Fruit fly (Drosophila melanogaster): ENCODE data around the gene RpS21.

The RpS21 gene

dm6 chr2L:2830341-2830800, 25.5 kb upstream of the RpS21 start (continued):
- TF ChIP-seq Meics (GFP tag; optimal IDR thresholded peaks at IDR 0.05) = peak; percentile 92
- peak; percentile 66 for TF ChIP-seq Rfx (GFP tag; IDR thresholded peaks at IDR 0.05)
- no peak for TF ChIP-seq pita (GFP tag; optimal IDR thresholded peaks at IDR 0.05)
- peak; percentile 47 for TF ChIP-seq CG33213 (GFP tag; optimal IDR thresholded peaks at IDR 0.05)
- TF ChIP-seq dysf (GFP tag; IDR thresholded peaks at IDR 0.05) = peak; percentile 85
- peak; percentile 83 for TF ChIP-seq lmd (GFP tag; IDR thresholded peaks at IDR 0.05)
- no peak for TF ChIP-seq CG2129 (GFP tag; IDR thresholded peaks at IDR 0.05; ENCODE audit: partially characterized antibody)
- TF ChIP-seq CG4328 (GFP tag; optimal IDR thresholded peaks at IDR 0.05) = peak; percentile 87
- no peak for TF ChIP-seq Dfd (GFP tag; optimal IDR thresholded peaks at IDR 0.05)
- peak; percentile 57; the same call in 1 of the 2 replicates for TF ChIP-seq CG14667 (GFP tag; IDR thresholded peaks at IDR 0.05)
- peak; percentile 53 for TF ChIP-seq CG18011 (GFP tag; optimal IDR thresholded peaks at IDR 0.05)
- TF ChIP-seq pzg (GFP tag; optimal IDR thresholded peaks at IDR 0.05) = no peak
- no peak for TF ChIP-seq Doc3 (GFP tag; IDR thresholded peaks at IDR 0.05; ENCODE audit: partially characterized antibody)
- TF ChIP-seq Lhr (GFP tag; optimal IDR thresholded peaks at IDR 0.05) = peak; percentile 69
- TF ChIP-seq eyg (GFP tag; optimal IDR thresholded peaks at IDR 0.05) = no peak
- peak; percentile 92 for TF ChIP-seq CG13775 (GFP tag; optimal IDR thresholded peaks at IDR 0.05)
- TF ChIP-seq B-H2 (GFP tag; optimal IDR thresholded peaks at IDR 0.05) = no peak
- TF ChIP-seq tx (GFP tag; optimal IDR thresholded peaks at IDR 0.05) = peak; percentile 17
- TF ChIP-seq Sry-β (GFP tag; optimal IDR thresholded peaks at IDR 0.05) = peak; percentile 46
- peak in 1 of 2 experiments; percentile 93 for TF ChIP-seq Eip74EF (GFP tag; optimal IDR thresholded peaks at IDR 0.05)
- TF ChIP-seq CG17359 (tag; optimal IDR thresholded peaks at IDR 0.05) = peak; percentile 80
- peak; percentile 68 for TF ChIP-seq sisA (GFP tag; IDR thresholded peaks at IDR 0.05)
- peak; percentile 86 for TF ChIP-seq croc (GFP tag; conservative IDR thresholded peaks at IDR 0.05)
- peak; percentile 92 for TF ChIP-seq CG12391 (tag; optimal IDR thresholded peaks at IDR 0.05)
- no peak for TF ChIP-seq CG16779 (GFP tag; IDR thresholded peaks at IDR 0.05)
- TF ChIP-seq sr (GFP tag; IDR thresholded peaks at IDR 0.05) = no peak
- TF ChIP-seq CG2678 (tag; optimal IDR thresholded peaks at IDR 0.05) = peak; percentile 95
- peak; percentile 94 for TF ChIP-seq CG14710 (tag; optimal IDR thresholded peaks at IDR 0.05)
- TF ChIP-seq MBD-R2 (GFP tag; IDR thresholded peaks at IDR 0.05) = no peak; the same call in 1 of the 2 replicates
- peak; percentile 66 for TF ChIP-seq Bteb2 (GFP tag; optimal IDR thresholded peaks at IDR 0.05)
- peak; percentile 73 for TF ChIP-seq esg (GFP tag; conservative IDR thresholded peaks at IDR 0.05)
- TF ChIP-seq CG1024 (GFP tag; IDR thresholded peaks at IDR 0.05) = no peak
- TF ChIP-seq CG2116 (GFP tag; optimal IDR thresholded peaks at IDR 0.05) = peak; percentile 62
- peak; percentile 46 for TF ChIP-seq fd64A (GFP tag; optimal IDR thresholded peaks at IDR 0.05)
- peak; percentile 61 for TF ChIP-seq CG12942 (GFP tag; optimal IDR thresholded peaks at IDR 0.05)
- peak; percentile 87 for TF ChIP-seq nerfin-1 (tag; optimal IDR thresholded peaks at IDR 0.05)
- TF ChIP-seq run (tag; optimal IDR thresholded peaks at IDR 0.05) = peak; percentile 78
- TF ChIP-seq BtbVII (GFP tag; optimal IDR thresholded peaks at IDR 0.05) = peak; percentile 88
- peak; percentile 86 for TF ChIP-seq CG18476 (GFP tag; optimal IDR thresholded peaks at IDR 0.05)
- peak; percentile 25; the same call in 1 of the 2 replicates for TF ChIP-seq CG11696 (GFP tag; IDR thresholded peaks at IDR 0.05)
- peak; percentile 86 for TF ChIP-seq twi (tag; optimal IDR thresholded peaks at IDR 0.05)
- no peak for TF ChIP-seq stwl (tag; optimal IDR thresholded peaks at IDR 0.05)
- no peak for TF ChIP-seq amos (GFP tag; IDR thresholded peaks at IDR 0.05; ENCODE audit: partially characterized antibody)
- TF ChIP-seq sna (GFP tag; IDR thresholded peaks at IDR 0.05; ENCODE audit: partially characterized antibody) = no peak
- peak; percentile 76 for TF ChIP-seq CG4854 (GFP tag; optimal IDR thresholded peaks at IDR 0.05)
- TF ChIP-seq slbo (GFP tag; IDR thresholded peaks at IDR 0.05) = no peak; the same call in 1 of the 2 replicates
- TF ChIP-seq CG4820 (GFP tag; optimal IDR thresholded peaks at IDR 0.05) = peak; percentile 89
- peak; percentile 68 for TF ChIP-seq chn (GFP tag; optimal IDR thresholded peaks at IDR 0.05)
- peak; percentile 91 for TF ChIP-seq CG1529 (GFP tag; optimal IDR thresholded peaks at IDR 0.05)

All from whole organism, embryonic.